Fruit fly (Drosophila melanogaster) whole organism, prepupa: ENCODE data around the gene Gr93a.
A peak's percentile ranks its signal among the peaks of the same experiment; 100 is the strongest.

ENCODE experiments used
- CG11294 ChIP-seq: fragments of 200-800 bp; sonication (Bioruptor generic); IDR thresholded peaks from 2 replicates; pipeline ENCODE4 v1.3.6; 2022; ENCODE audit warnings: missing biosample characterization, missing genetic modification characterization
- CG6276 ChIP-seq: fragments of 200-800 bp; sonication (Bioruptor generic); optimal IDR thresholded peaks from 2 replicates; lab custom pipeline; 2017; ENCODE audit warnings: missing biosample characterization, mild to moderate bottlenecking, missing genetic modification characterization
- CG6854 ChIP-seq: fragments of 200-800 bp; sonication (Bioruptor generic); optimal IDR thresholded peaks from 2 replicates; lab custom pipeline; 2017; ENCODE audit warnings: missing biosample characterization, mild to moderate bottlenecking, missing genetic modification characterization
- OdsH ChIP-seq: fragments of 200-800 bp; sonication (Bioruptor generic); optimal IDR thresholded peaks from 3 replicates; lab custom pipeline; 2016; ENCODE audit warnings: missing biosample characterization, missing genetic modification characterization
- Sox102F ChIP-seq: fragments of 200-800 bp; sonication (Bioruptor generic); optimal IDR thresholded peaks from 2 replicates; lab custom pipeline; 2016; ENCODE audit warnings: missing biosample characterization, mild to moderate bottlenecking, missing genetic modification characterization
- net ChIP-seq: fragments of 200-800 bp; sonication (Bioruptor generic); optimal IDR thresholded peaks from 3 replicates; lab custom pipeline; 2016; ENCODE audit warnings: missing biosample characterization, missing genetic modification characterization

- TF ChIP-seq OdsH (GFP tag; lab: Kevin White, UChicago): no peak
- no peak for TF ChIP-seq net (GFP tag; lab: Kevin White, UChicago)
- peak; percentile 83 for TF ChIP-seq CG6276
- peak; percentile 59 for TF ChIP-seq CG6854 (GFP tag; lab: Kevin White, UChicago)
- TF ChIP-seq CG11294 (GFP tag; lab: Robert Waterston, UW): peak; percentile 8; the same call in 1 of the 2 replicates
- TF ChIP-seq Sox102F (GFP tag; lab: Kevin White, UChicago): no peak
Measured at dm6 chr3R:21837069-21837977, 5.0 kb downstream of the Gr93a start.
